Fruit fly (Drosophila melanogaster): ENCODE measurements around the gene S1P.

Gene S1P

dm6 chr3L:21581984-21582383 lies 35.2 kb downstream of the S1P start (continued):
- no peak for TF ChIP-seq fkh (GFP tag; optimal IDR thresholded peaks at IDR 0.05)
- TF ChIP-seq Sox102F (GFP tag; optimal IDR thresholded peaks at IDR 0.05), result no peak
- peak; percentile 81 for TF ChIP-seq Eip78C (GFP tag)
- TF ChIP-seq CG9139 (GFP tag; optimal IDR thresholded peaks at IDR 0.05), result peak; percentile 3
- TF ChIP-seq Eip75B (GFP tag; optimal IDR thresholded peaks at IDR 0.05), result peak; percentile 1
- no peak for TF ChIP-seq CG11762 (GFP tag; optimal IDR thresholded peaks at IDR 0.05; ENCODE audit: insufficient read depth)
- TF ChIP-seq CG6792 (GFP tag; optimal IDR thresholded peaks at IDR 0.05), result peak; percentile 10
- no peak for TF ChIP-seq vri (GFP tag; optimal IDR thresholded peaks at IDR 0.05)
- no peak for TF ChIP-seq Lpt (GFP tag; optimal IDR thresholded peaks at IDR 0.05)
- no peak for TF ChIP-seq spab (GFP tag; optimal IDR thresholded peaks at IDR 0.05)
- no peak for TF ChIP-seq CG1621 (tag; optimal IDR thresholded peaks at IDR 0.05)
- no peak for TF ChIP-seq eg (GFP tag; IDR thresholded peaks at IDR 0.05)

DNA sequence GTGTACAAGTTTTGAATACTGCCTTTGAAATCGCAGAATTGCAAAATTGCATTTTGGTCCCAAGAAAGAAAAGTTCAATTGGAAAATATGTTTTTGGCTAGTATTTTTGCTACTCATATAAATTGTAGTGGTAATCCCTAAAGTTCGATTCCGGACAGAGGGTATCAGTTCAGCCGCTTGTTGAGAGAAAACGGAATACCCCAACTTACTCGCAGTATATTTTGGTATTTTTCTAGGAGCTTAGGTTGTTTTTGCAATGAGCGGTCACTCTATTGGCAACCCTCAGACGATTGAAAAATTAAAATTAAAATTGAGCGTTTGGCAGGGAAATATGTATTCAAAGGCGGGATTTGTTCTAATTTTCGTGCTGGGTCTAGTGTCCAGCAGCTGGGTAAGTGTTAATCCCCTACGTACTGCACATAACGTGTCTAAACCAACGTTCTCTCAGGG lies 42.9 kb downstream of the S1P start:
- TF ChIP-seq esn (GFP tag; optimal IDR thresholded peaks at IDR 0.05) (peak; percentile 27), CG7368 (GFP tag; optimal IDR thresholded peaks at IDR 0.05) (no peak)

DNA sequence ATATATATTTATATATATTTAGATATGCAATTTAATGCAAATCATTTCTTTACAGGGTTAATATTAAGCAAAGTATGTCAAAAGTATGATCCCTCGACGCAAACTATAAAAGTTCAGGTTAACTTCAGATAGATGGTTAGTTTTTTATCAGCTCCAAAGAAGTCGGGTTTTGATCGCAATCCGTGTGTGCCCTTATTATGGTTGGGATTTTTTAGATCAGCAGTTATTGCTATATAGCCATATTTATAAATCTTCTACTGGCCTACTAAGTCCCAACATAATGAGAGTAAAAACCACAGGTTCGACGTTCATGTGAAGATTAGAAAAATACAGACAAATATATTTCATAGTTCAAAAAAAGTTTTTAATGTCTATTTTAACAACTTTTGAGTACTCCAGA lies 43.3 kb downstream of the S1P start, which contains the start of gene EMC10:
TSS of gene EMC10 (plus strand) at position 301 of the 400 bp plus-strand sequence.
- no peak for TF ChIP-seq Hr38 (GFP tag; optimal IDR thresholded peaks at IDR 0.05)
- no peak for TF ChIP-seq CG15336 (GFP tag; IDR thresholded peaks at IDR 0.05)
- no peak for TF ChIP-seq vri (GFP tag; optimal IDR thresholded peaks at IDR 0.05)
- no peak for TF ChIP-seq eg (GFP tag; IDR thresholded peaks at IDR 0.05)

DNA sequence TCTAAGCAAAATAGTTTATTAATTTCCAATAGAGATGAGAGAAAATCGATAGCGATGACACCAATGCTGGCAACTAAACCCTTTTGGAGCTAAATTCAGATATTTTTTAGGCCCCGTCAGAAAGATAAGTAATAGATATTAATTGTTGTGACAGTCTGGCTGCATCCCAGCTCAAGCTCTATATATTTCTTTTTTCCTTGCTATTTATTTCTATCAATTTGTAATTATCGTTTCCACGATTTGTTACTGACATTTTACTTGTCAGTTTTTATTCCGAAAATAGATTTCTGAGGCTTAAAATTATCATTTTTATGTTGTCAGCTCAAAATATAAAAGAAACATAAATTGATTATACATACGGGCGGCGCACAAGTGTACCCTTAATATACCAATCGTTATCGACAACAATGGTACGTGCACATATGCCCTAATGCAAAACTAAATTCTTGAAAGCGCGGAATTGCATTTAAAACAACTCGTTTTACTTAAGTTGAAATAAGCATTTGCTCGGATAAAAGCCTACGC lies 48.3 kb downstream of the S1P start, which contains the start of the genes CRIF and SMC5:
TSS of gene CRIF (minus strand) at position 51 of the 525 bp plus-strand sequence.
TSS of gene SMC5 (plus strand) at position 329 of the 525 bp plus-strand sequence.
- no peak; the same call in 1 of the 2 replicates for TF ChIP-seq CG11294 (GFP tag; IDR thresholded peaks at IDR 0.05)
- TF ChIP-seq CG10631 (GFP tag; optimal IDR thresholded peaks at IDR 0.05), result peak; percentile 60
- peak; percentile 0 for TF ChIP-seq CG11762 (GFP tag; optimal IDR thresholded peaks at IDR 0.05; ENCODE audit: insufficient read depth)
- no peak for TF ChIP-seq pdm3 (GFP tag; optimal IDR thresholded peaks at IDR 0.05)
- TF ChIP-seq Sox14 (GFP tag; optimal IDR thresholded peaks at IDR 0.05), result no peak
- TF ChIP-seq CG32006 (GFP tag; optimal IDR thresholded peaks at IDR 0.05), result no peak
- peak; percentile 5 for TF ChIP-seq CG8319 (GFP tag; optimal IDR thresholded peaks at IDR 0.05)
- peak in 1 of 2 experiments; percentile 37 for TF ChIP-seq salr (GFP tag; optimal IDR thresholded peaks at IDR 0.05)
- no peak for TF ChIP-seq Eip78C (GFP tag)
- no peak for TF ChIP-seq fd85E (GFP tag; optimal IDR thresholded peaks at IDR 0.05)
- TF ChIP-seq CG16779 (tag; optimal IDR thresholded peaks at IDR 0.05), result no peak
- TF ChIP-seq dac (GFP tag; optimal IDR thresholded peaks at IDR 0.05), result no peak
- TF ChIP-seq Hr4 (GFP tag; optimal IDR thresholded peaks at IDR 0.05), result peak; percentile 75
- no peak for TF ChIP-seq Smox (GFP tag; optimal IDR thresholded peaks at IDR 0.05)
- no peak for TF ChIP-seq OdsH (GFP tag; optimal IDR thresholded peaks at IDR 0.05)
- peak; percentile 53 for TF ChIP-seq cyc (GFP tag; optimal IDR thresholded peaks at IDR 0.05)
- TF ChIP-seq Lpt (GFP tag; optimal IDR thresholded peaks at IDR 0.05), result no peak
- TF ChIP-seq CG6163 (GFP tag; IDR thresholded peaks at IDR 0.05), result no peak
- no peak for TF ChIP-seq Gug (GFP tag; IDR thresholded peaks at IDR 0.05)
- TF ChIP-seq CG9139 (GFP tag; optimal IDR thresholded peaks at IDR 0.05), result no peak
- peak; percentile 71 for TF ChIP-seq esn (GFP tag; optimal IDR thresholded peaks at IDR 0.05)
- TF ChIP-seq fkh (GFP tag; optimal IDR thresholded peaks at IDR 0.05), result no peak
- no peak for TF ChIP-seq CG4318 (GFP tag; optimal IDR thresholded peaks at IDR 0.05)
- TF ChIP-seq spab (GFP tag; optimal IDR thresholded peaks at IDR 0.05), result no peak
- TF ChIP-seq CG6854 (GFP tag; optimal IDR thresholded peaks at IDR 0.05), result no peak
- peak; percentile 69 for TF ChIP-seq lz (GFP tag; optimal IDR thresholded peaks at IDR 0.05)
- TF ChIP-seq Sox15 (GFP tag; optimal IDR thresholded peaks at IDR 0.05), result peak; percentile 48
- TF ChIP-seq topi (GFP tag; optimal IDR thresholded peaks at IDR 0.05), result peak; percentile 62
- no peak for TF ChIP-seq CG6808 (GFP tag; optimal IDR thresholded peaks at IDR 0.05)
- no peak for TF ChIP-seq dsx (GFP tag; optimal IDR thresholded peaks at IDR 0.05; ENCODE audit: poor library complexity, severe bottlenecking)
- TF ChIP-seq Eip93F (GFP tag; optimal IDR thresholded peaks at IDR 0.05), result peak; percentile 51
- no peak for TF ChIP-seq Eip75B (GFP tag; optimal IDR thresholded peaks at IDR 0.05)
- TF ChIP-seq CG15336 (GFP tag; IDR thresholded peaks at IDR 0.05), result 0 out of 2 replicates have a peak, but pooled peaks have one; percentile 16
- TF ChIP-seq CG8119 (GFP tag; IDR thresholded peaks at IDR 0.05), result 0 out of 3 replicates have a peak, but pooled peaks have one; percentile 47
- TF ChIP-seq acj6 (GFP tag; optimal IDR thresholded peaks at IDR 0.05), result peak; percentile 63
- TF ChIP-seq eg (GFP tag; IDR thresholded peaks at IDR 0.05), result no peak
- no peak for TF ChIP-seq Met (GFP tag; optimal IDR thresholded peaks at IDR 0.05)
- no peak for TF ChIP-seq CG6276 (GFP tag; optimal IDR thresholded peaks at IDR 0.05)
